Worm (Caenorhabditis elegans): ENCODE measurements around the gene F46H5.2.

Gene F46H5.2

DNA sequence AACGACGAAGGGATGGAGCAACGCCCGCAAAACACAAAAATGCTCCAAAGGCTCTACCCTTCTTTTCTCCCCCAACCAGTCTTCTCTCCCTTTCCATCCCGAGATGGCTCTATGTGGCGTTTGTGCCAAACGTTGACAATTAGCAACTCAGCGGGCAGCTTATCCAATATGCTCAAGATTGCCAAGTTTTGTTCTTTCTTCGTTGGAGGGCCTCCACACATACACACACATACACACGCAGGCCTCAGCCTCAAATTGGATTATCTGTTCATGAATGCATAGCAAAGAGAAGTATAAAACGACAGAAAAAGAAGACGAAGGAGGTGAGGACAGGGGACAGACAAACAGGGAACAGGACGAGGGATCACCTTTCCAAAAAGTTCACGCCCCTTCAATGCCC is 15.9 kb downstream of the F46H5.2 start:
- TF ChIP-seq him-1 (tag; optimal IDR thresholded peaks at IDR 0.05) (no peak), dao-5 (tag; optimal IDR thresholded peaks at IDR 0.05) (no peak), W03F9.2 (tag; optimal IDR thresholded peaks at IDR 0.05) (no peak)

DNA sequence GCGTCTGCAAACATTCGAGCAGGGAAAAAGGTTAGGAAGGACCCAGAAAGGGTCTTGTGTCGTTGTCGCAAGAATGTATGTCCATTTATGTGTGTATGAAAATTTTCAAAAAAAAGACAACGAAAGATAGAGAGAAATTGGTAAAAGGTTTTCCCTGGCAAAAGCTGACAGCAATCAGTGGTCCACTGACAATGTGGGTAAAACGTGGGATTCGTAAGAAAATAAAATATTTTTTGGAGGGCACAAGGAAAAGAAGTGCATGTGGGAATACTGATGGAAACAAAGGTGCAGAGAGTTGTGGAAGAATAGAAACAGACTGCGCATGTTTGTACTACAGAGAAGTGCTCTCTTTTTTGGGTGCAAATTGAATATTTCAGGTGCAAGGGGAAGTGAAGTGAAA is 17.7 kb downstream of the F46H5.2 start:
- TF ChIP-seq dao-5 (tag; optimal IDR thresholded peaks at IDR 0.05) (no peak), him-1 (tag; optimal IDR thresholded peaks at IDR 0.05) (no peak), W03F9.2 (tag; optimal IDR thresholded peaks at IDR 0.05) (no peak)

DNA sequence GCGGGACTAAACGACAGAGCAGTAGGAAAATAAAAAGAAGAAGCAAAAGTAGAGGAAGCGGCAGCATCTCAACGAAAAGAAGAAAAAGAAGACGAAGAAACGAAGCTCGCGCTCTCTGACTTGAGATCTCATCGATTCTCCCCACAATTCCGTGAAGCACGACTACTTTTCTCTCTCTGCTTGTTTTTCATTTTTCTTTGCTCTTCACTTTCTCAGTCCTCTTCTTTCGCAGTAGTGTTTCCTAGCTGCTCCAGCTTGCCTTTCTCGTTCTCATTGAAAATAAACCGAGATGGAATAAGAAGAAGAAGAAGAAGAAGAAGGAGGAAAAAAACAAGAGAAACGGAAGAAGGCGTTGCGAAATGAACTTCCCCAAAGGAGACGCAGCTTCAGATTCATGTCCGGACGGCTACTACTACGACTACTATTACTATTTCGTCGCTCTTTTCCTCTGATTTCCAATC is 19.3 kb downstream of the F46H5.2 start:
- TF ChIP-seq him-1 (tag; optimal IDR thresholded peaks at IDR 0.05) (peak; percentile 86), W03F9.2 (tag; optimal IDR thresholded peaks at IDR 0.05) (no peak)

DNA sequence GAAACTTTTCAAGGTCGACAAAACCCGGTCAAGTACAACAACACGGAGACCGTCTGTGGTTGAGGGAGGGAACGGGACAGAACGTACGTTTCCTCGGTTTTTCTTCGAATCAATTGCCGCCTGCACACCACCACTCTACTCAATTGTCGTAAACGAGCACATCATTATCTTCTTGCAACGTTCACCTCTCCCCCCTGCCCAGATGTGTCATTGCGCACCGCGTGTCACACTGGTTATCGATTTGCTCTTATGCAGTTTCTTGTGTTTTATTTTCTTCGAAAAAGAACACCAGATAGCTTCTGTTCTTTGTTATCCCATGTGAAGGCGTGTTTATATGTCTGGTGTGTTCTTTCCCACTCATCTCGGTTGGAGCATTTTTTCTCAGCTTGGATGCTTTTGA is 24.1 kb downstream of the F46H5.2 start:
- TF ChIP-seq W03F9.2 (tag; optimal IDR thresholded peaks at IDR 0.05) (no peak), dao-5 (tag; optimal IDR thresholded peaks at IDR 0.05) (no peak), him-1 (tag; optimal IDR thresholded peaks at IDR 0.05) (no peak)

DNA sequence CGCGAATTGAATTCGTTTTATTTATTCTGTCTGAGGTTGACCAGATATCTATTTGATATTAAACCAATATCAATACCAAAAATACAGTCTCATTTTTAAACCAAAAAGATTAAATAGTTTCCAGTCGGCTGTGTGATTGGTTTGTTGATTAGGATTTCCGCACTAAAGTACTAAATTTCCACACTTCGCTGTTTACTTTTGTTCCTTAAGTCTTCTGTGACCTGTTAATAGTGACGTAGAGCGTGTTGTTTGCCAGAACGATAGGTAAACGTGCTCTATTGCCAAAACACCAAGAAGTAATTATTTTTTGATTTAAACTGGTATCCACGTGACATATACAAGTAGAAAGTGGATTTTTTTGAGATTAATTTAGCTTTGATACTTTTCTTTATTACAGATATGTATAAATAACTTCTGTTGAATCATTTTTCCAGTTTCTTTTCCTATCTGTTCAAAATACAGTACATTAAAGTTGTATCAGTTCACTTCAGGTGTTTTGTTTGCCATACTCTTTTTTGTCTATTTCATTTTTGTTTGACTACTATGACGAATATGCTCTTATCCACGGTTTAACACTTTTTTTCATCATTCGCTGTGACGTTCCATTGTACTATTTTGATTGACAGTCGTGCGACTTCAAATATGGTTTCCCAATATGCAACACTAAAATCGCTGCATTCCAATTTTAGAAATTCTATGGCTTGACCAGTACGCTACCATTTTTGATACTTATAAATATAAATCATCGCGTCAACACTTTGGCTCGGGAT is 25.6 kb downstream of the F46H5.2 start:
- TF ChIP-seq him-1 (tag; optimal IDR thresholded peaks at IDR 0.05) (no peak), W03F9.2 (tag; optimal IDR thresholded peaks at IDR 0.05) (no peak), dao-5 (tag; optimal IDR thresholded peaks at IDR 0.05) (no peak)

DNA sequence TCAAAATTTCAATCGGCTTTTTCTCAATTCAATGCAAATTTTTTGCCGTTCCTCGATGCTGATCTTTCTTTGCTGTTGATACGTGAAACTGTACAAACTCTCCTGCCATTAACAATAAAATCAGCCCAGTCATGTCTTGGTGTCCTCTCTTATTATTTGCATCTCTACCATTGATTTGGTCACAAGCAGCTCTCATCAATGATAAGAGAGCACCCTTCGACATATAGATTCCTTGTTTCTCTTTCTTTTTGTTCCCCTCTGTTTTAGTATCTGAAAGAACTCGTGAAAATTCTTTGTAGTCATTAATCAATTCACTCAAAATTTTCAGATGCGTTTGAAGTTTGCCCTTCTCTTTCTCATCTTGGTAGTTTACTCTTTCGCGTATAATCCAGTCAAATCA is 26.4 kb downstream of the F46H5.2 start, which contains the start of gene lron-7:
lron-7 (plus strand) TSS at position 323 of the 400 bp plus-strand sequence.
- TF ChIP-seq W03F9.2 (tag; optimal IDR thresholded peaks at IDR 0.05) (no peak), dao-5 (tag; optimal IDR thresholded peaks at IDR 0.05) (no peak), him-1 (tag; optimal IDR thresholded peaks at IDR 0.05) (no peak)

DNA sequence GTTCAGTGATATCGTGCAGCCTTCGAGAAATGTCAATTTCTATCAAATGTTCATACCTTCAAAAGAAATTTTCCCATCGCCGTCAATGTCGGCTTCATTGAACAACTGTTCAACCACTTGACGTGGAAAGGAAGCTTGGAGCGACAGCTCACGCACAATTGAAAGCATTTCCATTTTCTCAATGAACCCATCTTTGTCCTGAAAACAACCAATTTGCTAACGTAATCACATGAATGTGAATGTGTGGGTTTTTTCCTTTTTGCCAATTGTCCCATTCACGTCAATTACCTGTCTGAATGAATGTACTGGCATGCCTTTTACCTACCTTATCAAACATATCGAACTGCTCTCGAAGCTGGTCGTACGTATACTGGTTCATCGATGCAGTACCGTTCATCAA is 30.9 kb downstream of the F46H5.2 start:
- TF ChIP-seq him-1 (tag; optimal IDR thresholded peaks at IDR 0.05) (no peak), dao-5 (tag; optimal IDR thresholded peaks at IDR 0.05) (no peak), W03F9.2 (tag; optimal IDR thresholded peaks at IDR 0.05) (no peak)

DNA sequence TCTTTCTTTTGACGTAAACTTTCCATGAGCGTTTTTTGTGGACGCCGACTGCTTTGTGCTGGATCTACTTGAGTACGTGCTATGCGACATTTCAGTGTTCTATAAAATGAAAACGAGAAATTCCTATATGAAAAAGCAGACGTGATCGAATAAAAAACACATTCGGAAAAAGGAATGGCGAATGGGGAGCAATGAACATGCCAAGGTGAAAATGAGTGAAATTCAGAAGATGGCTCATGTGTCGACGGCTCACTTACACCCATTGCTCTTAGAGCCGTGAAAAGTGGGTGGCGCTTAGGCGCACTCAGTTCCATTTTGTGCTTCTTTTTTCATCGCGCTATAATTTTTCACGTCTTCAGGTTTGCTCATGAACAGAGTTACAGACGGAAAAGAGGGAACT is 33.2 kb downstream of the F46H5.2 start, which contains the start of gene K03A1.4:
K03A1.4 (minus strand) TSS at position 101 of the 400 bp plus-strand sequence.
- TF ChIP-seq dao-5 (tag; optimal IDR thresholded peaks at IDR 0.05) (no peak), W03F9.2 (tag; optimal IDR thresholded peaks at IDR 0.05) (no peak), him-1 (tag; optimal IDR thresholded peaks at IDR 0.05) (no peak)

DNA sequence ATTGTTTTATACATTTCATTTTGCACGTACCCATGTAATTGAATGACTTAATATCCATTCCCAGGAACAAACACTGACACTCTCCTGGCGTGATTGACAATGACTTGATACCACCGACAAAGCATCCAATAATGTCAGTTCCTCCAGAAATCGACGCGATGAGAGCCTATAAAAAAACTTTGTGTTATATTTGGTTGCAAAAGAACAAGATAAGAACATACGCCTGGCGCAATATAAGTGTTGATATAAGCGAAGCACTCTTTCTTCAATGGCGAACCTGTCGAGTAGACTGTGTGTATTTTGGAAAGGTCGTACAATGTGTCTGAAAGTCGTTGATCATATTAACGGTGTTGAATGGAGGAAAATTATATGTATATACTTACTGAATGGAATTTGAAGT is 37.7 kb downstream of the F46H5.2 start:
- no peak for TF ChIP-seq him-1 (tag; optimal IDR thresholded peaks at IDR 0.05)

DNA sequence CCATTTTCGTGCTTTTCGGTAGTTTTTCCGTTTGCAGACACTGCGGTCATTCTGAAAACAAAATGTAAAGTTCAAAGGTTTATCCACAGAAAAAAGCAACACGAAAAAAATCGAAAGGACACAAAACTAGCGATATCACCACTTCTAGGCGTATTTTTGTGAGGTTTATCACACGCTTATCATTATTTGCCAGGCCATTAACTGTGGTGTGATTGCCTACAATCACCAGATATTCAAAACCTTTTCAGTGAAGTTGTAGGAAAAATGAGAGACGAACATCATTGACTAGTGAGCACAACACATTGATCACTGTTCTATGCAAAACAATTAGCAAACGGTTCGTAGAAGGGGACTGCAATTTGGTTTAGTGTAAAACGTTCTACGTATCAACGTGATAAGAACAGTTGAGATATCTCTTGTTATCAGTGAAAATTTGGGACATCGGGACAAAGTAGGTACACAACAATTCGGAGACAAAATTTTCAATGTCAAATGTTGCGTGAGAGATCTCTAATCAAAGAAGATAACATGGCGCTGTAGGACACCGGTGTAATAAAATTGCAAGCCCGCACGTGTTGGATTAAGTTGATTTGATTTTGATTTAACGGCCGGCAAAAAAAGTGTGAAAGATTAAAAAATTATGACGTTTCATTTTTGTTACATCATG is 40.2 kb downstream of the F46H5.2 start, which contains the start of gene sur-5:
sur-5 (minus strand) TSS at position 51 of the 667 bp plus-strand sequence.
- TF ChIP-seq W03F9.2 (tag; optimal IDR thresholded peaks at IDR 0.05): no peak
- no peak for TF ChIP-seq dao-5 (tag; optimal IDR thresholded peaks at IDR 0.05)
- no peak for TF ChIP-seq him-1 (tag; optimal IDR thresholded peaks at IDR 0.05)

DNA sequence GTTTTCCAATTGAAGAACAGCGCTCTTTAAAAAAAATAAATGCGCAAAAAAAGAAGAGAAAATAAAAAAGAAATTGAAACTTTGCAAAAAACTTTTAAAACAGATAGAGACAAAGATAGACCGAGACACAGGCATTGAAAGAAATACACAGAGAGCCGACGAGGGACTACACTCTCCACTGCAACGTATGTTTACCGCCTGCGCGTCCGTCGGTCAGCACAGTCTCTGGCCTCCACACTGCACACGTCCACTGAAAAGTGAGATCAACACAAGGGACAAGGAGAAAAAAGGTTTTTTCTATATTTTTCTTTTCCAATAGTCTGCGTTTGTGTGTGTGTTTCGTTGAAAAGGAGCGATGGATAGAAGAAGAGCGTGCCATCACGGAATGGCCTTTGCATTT is 41.0 kb downstream of the F46H5.2 start:
- TF ChIP-seq dao-5 (tag; optimal IDR thresholded peaks at IDR 0.05) (no peak), him-1 (tag; optimal IDR thresholded peaks at IDR 0.05) (no peak), W03F9.2 (tag; optimal IDR thresholded peaks at IDR 0.05) (no peak)

DNA sequence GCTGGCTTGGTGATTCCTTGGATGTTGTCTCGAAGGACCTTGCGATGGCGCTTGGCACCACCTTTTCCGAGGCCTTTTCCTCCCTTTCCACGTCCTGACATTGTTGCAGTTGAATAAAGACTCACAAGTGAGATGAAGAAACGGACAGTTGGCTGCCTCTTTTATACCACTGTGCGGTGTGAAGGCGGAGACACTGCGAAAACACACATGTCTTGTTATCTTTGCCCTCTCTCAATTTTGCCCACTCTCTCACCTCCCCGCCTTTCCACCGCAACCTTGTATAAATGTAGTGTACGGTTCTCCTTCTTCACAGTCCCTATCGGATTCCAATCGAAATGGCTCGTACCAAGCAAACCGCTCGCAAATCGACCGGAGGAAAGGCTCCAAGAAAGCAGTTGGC is 44.3 kb downstream of the F46H5.2 start, which contains the start of the genes his-38 and his-40:
his-38 (minus strand) TSS at position 101 of the 400 bp plus-strand sequence.
his-40 (plus strand) TSS at position 336 of the 400 bp plus-strand sequence.
- TF ChIP-seq him-1 (tag; optimal IDR thresholded peaks at IDR 0.05): no peak
- no peak for TF ChIP-seq dao-5 (tag; optimal IDR thresholded peaks at IDR 0.05)
- no peak for TF ChIP-seq W03F9.2 (tag; optimal IDR thresholded peaks at IDR 0.05)

DNA sequence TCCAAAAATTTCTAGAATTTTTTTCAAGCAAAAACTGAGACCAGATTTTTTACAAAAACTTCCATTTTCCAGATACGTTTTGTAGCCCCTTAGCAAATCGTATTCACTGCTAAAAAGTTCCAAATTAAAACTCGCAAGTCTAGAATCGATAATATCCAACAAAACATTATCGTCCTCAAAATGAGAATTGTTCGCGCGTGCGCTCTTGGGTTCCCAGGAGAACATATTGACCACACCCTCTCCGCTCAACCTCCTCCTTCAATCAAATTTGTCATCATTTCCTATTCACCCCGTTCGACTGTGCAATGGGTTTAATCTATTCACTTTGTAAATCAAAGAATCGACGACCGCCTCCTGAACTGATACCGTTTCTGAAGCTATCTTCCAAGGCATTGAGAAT is 46.4 kb downstream of the F46H5.2 start:
- TF ChIP-seq W03F9.2 (tag; optimal IDR thresholded peaks at IDR 0.05): no peak
- no peak for TF ChIP-seq dao-5 (tag; optimal IDR thresholded peaks at IDR 0.05)
- no peak for TF ChIP-seq him-1 (tag; optimal IDR thresholded peaks at IDR 0.05)

DNA sequence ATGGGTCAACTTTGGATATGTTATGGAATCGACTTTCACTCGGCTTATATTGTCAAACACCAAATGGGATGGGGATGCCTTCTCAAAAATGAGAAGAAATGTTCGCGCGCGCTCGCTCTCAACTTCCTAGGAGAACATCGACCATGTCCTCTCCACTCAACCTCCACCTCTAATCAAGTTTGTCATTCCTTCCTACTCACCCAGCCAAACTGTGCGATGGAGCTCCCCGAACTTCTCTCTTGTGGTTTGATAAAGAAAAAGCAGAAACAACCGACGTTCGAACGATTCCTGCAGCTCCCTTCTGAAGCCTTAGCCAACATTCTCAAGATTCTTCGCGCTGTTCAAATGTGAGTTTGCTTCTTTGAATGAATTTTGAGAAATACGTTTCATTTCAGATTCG is 47.8 kb downstream of the F46H5.2 start:
- TF ChIP-seq dao-5 (tag; optimal IDR thresholded peaks at IDR 0.05) (no peak), him-1 (tag; optimal IDR thresholded peaks at IDR 0.05) (no peak), W03F9.2 (tag; optimal IDR thresholded peaks at IDR 0.05) (no peak)

Data from whole organism, L4/young adult.